Fruit fly (Drosophila melanogaster) whole organism, pupa: ENCODE measurements around the gene CG31777.

Experiments
- CG10348 ChIP-seq: fragments of 200-800 bp; sonication (Bioruptor generic); IDR thresholded peaks from 2 replicates; pipeline ENCODE4 v1.3.6; 2022; ENCODE audit warnings: missing biosample characterization, missing genetic modification characterization
- CG14655 ChIP-seq: fragments of 200-800 bp; sonication (Bioruptor generic); optimal IDR thresholded peaks from 3 replicates; lab custom pipeline; 2017; ENCODE audit warnings: mild to moderate bottlenecking, missing biosample characterization, missing genetic modification reagents, missing genetic modification characterization
- CG15710 ChIP-seq: fragments of 200-800 bp; sonication (Bioruptor generic); optimal IDR thresholded peaks from 2 replicates; lab custom pipeline; 2018; ENCODE audit warnings: missing biosample characterization, mild to moderate bottlenecking, missing genetic modification characterization, moderate library complexity
- CG32121 ChIP-seq: fragments of 200-800 bp; sonication (Bioruptor generic); IDR thresholded peaks from 2 replicates; pipeline ENCODE4 v1.3.6; 2022; ENCODE audit warnings: missing biosample characterization, missing genetic modification characterization
- Ets98B ChIP-seq: fragments of 200-800 bp; sonication (Bioruptor generic); IDR thresholded peaks from 2 replicates; pipeline ENCODE4 v1.3.6; 2022; ENCODE audit warnings: missing biosample characterization, missing genetic modification characterization
- Snoo ChIP-seq: fragments of 200-800 bp; sonication (Bioruptor generic); optimal IDR thresholded peaks from 3 replicates; lab custom pipeline; 2017; ENCODE audit warnings: missing biosample characterization, mild to moderate bottlenecking, missing genetic modification characterization, inconsistent platforms
- rn ChIP-seq: fragments of 200-800 bp; sonication (Bioruptor generic); IDR thresholded peaks from 2 replicates; pipeline ENCODE4 v1.3.6; 2022; ENCODE audit warnings: missing biosample characterization, missing genetic modification characterization

DNA sequence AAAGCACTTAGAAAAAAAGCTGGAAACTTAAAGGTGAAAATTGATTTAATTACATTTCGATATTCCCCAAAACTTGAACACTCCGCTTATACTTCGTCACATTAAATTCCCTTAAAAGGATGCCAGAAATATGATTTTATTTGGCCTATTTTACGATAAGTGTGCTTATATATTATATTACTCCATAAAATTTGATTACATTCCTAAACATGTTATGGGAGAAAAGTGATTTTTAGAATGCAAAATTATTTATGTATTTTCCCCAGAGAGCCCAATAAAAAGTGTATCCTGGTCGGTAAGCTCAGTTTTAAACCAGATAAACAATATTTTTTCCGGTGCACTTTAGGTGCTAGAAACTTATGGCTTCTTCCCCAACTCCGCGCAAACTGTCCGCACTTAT is 30.8 kb upstream of the CG31777 start:
- TF ChIP-seq CG10348 (GFP tag; lab: Robert Waterston, UW) (no peak), Ets98B (GFP tag; lab: Robert Waterston, UW) (no peak), CG32121 (GFP tag; lab: Robert Waterston, UW) (no peak), Snoo (tag; lab: Kevin White, UChicago) (no peak), CG14655 (GFP tag; lab: Kevin White, UChicago) (peak; percentile 44), CG15710 (no peak), rn (GFP tag; lab: Robert Waterston, UW) (no peak)
